Worm (Caenorhabditis elegans): ENCODE measurements around the gene del-5.

ce11 chrX:11033128-11033951 is 25.4 kb upstream of the del-5 start:
- no peak for TF ChIP-seq ama-1 (optimal IDR thresholded peaks at IDR 0.05)
- TF ChIP-seq pqm-1 (tag; optimal IDR thresholded peaks at IDR 0.05), result no peak
- TF ChIP-seq hlh-6 (tag; optimal IDR thresholded peaks at IDR 0.05), result no peak
- no peak for TF ChIP-seq pros-1 (tag; optimal IDR thresholded peaks at IDR 0.05)
- no peak for TF ChIP-seq unc-86 (tag; optimal IDR thresholded peaks at IDR 0.05)
- no peak for TF ChIP-seq ceh-9 (tag; optimal IDR thresholded peaks at IDR 0.05)

All from whole organism, late embryonic.